Worm (Caenorhabditis elegans): ENCODE measurements around the gene Y46G5A.29.

Gene Y46G5A.29

DNA sequence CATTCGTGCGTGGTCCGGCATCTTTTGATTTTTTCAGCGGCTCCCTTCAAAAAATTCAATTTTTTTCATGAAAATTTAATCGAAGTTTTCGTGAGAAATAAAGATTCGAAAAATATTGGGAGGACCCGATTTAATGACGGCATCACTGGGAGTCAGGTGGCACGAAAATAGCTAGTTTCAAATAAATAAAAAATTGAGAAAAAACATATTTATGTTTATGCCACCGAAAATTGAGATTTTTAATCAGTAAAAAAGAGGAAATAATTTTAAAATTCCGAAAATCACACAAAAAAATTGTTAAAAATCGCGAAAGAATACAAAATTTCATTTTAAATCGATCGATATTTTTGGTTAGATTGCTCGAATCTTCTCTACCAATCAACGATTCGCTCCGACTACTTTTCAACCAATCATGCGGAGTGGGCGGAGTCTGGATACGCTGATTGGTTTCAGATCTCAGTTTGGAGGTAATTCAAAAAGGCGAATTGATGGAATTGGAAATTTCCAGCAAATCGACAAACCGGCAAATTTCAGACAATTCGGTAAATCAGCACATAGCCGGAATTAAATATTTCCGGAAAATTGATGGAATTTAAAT lies 22.2 kb downstream of the Y46G5A.29 start, which contains the start of gene gsy-1:
Gene gsy-1 (minus strand): TSS at position 51 of the 598 bp plus-strand sequence.
- no peak for TF ChIP-seq gmeb-1 (tag; optimal IDR thresholded peaks at IDR 0.05)
- TF ChIP-seq ceh-82 (tag; optimal IDR thresholded peaks at IDR 0.05): no peak
- TF ChIP-seq nhr-6 (tag; optimal IDR thresholded peaks at IDR 0.05): no peak
- TF ChIP-seq unc-39 (tag; optimal IDR thresholded peaks at IDR 0.05): no peak
- no peak for TF ChIP-seq mbf-1 (tag; optimal IDR thresholded peaks at IDR 0.05)
- no peak for TF ChIP-seq nhr-10 (tag; optimal IDR thresholded peaks at IDR 0.05)

DNA sequence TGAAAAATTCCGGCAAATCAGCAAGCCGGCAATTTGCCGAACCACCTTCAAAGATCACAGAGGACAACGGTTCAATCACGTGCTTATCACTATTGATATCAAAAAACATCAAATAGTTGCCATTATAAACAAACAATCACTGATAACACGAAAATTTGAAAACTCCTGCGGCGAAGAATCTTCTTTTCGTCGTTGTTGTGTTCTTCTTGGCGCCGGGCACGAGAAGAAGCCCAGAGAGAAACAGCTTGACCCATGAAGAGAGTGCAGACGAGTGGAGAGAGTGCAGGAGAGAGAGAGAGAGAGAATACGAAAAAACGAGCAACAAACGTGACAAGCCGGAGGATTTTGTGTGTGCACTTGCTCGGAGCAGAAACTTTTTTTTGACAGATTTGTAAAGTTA lies 22.7 kb downstream of the Y46G5A.29 start:
- TF ChIP-seq ztf-4 (tag; optimal IDR thresholded peaks at IDR 0.05) (no peak), nhr-25 (tag; optimal IDR thresholded peaks at IDR 0.05) (no peak), nhr-11 (tag; optimal IDR thresholded peaks at IDR 0.05) (no peak), zag-1 (tag; optimal IDR thresholded peaks at IDR 0.05) (no peak), skn-1 (tag; optimal IDR thresholded peaks at IDR 0.05) (no peak), nhr-23 (tag; optimal IDR thresholded peaks at IDR 0.05) (no peak), dmd-4 (tag; optimal IDR thresholded peaks at IDR 0.05) (no peak), nhr-237 (tag; optimal IDR thresholded peaks at IDR 0.05) (no peak), unc-55 (GFP tag; optimal IDR thresholded peaks at IDR 0.05) (peak; percentile 18), lin-39 (tag; optimal IDR thresholded peaks at IDR 0.05) (no peak), F13H6.1 (tag; optimal IDR thresholded peaks at IDR 0.05) (peak; percentile 84), lin-13 (GFP tag; optimal IDR thresholded peaks at IDR 0.05) (no peak), gmeb-1 (tag; optimal IDR thresholded peaks at IDR 0.05) (peak; percentile 54), ceh-16 (tag; optimal IDR thresholded peaks at IDR 0.05) (no peak), unc-39 (tag; optimal IDR thresholded peaks at IDR 0.05) (no peak), Y55F3AM.14 (GFP tag; optimal IDR thresholded peaks at IDR 0.05) (no peak), ceh-82 (tag; optimal IDR thresholded peaks at IDR 0.05) (no peak), sem-4 (tag; optimal IDR thresholded peaks at IDR 0.05) (no peak), nhr-21 (tag; optimal IDR thresholded peaks at IDR 0.05) (no peak), mbf-1 (tag; optimal IDR thresholded peaks at IDR 0.05) (no peak), nhr-77 (tag; optimal IDR thresholded peaks at IDR 0.05) (no peak), unc-62 (GFP tag; optimal IDR thresholded peaks at IDR 0.05) (no peak), aly-2 (tag; optimal IDR thresholded peaks at IDR 0.05) (no peak), C34F6.9 (tag; optimal IDR thresholded peaks at IDR 0.05) (peak; percentile 43), peb-1 (tag; optimal IDR thresholded peaks at IDR 0.05) (no peak), crh-2 (tag; optimal IDR thresholded peaks at IDR 0.05) (peak; percentile 66), blmp-1 (tag; optimal IDR thresholded peaks at IDR 0.05; ENCODE audit: insufficient read depth) (no peak), sma-9 (GFP tag; optimal IDR thresholded peaks at IDR 0.05) (peak; percentile 66), sma-9 (tag; optimal IDR thresholded peaks at IDR 0.05) (no peak), sma-3 (GFP tag; optimal IDR thresholded peaks at IDR 0.05) (peak; percentile 26), snpc-4 (tag; optimal IDR thresholded peaks at IDR 0.05) (no peak), alr-1 (tag; optimal IDR thresholded peaks at IDR 0.05) (no peak), ama-1 (optimal IDR thresholded peaks at IDR 0.05) (no peak), ZK546.5 (tag; optimal IDR thresholded peaks at IDR 0.05) (no peak), elt-1 (tag; optimal IDR thresholded peaks at IDR 0.05) (no peak), ztf-11 (tag; optimal IDR thresholded peaks at IDR 0.05) (no peak), nhr-10 (tag; optimal IDR thresholded peaks at IDR 0.05) (no peak), R02D3.7 (tag; optimal IDR thresholded peaks at IDR 0.05) (no peak), mab-5 (tag; optimal IDR thresholded peaks at IDR 0.05) (no peak), egl-27 (tag; optimal IDR thresholded peaks at IDR 0.05) (peak; percentile 24), mdl-1 (tag; optimal IDR thresholded peaks at IDR 0.05) (peak; percentile 10 to 81), lsy-2 (tag; optimal IDR thresholded peaks at IDR 0.05) (peak in 1 of 2 experiments; percentile 50), lin-11 (tag; optimal IDR thresholded peaks at IDR 0.05) (no peak), nhr-129 (tag; optimal IDR thresholded peaks at IDR 0.05) (peak; percentile 74), ztf-1 (GFP tag; conservative IDR thresholded peaks at IDR 0.05) (no peak), elt-3 (tag; optimal IDR thresholded peaks at IDR 0.05) (no peak), nhr-6 (tag; optimal IDR thresholded peaks at IDR 0.05) (no peak), nhr-12 (tag; optimal IDR thresholded peaks at IDR 0.05) (no peak), fos-1 (tag; optimal IDR thresholded peaks at IDR 0.05) (peak; percentile 79)

Measured in whole organism, L2 larva.